Fruit fly (Drosophila melanogaster) whole organism, wandering third instar larva: ENCODE measurements around the gene CG10959.
A peak's percentile ranks its signal among the peaks of the same experiment; 100 is the strongest.

ENCODE experiments used
- HLH106 ChIP-seq: fragments of 200-800 bp; optimal IDR thresholded peaks from 3 replicates; lab custom pipeline; 2019; ENCODE audit warnings: missing biosample characterization, mild to moderate bottlenecking, missing genetic modification characterization, moderate library complexity
- Hr78 ChIP-seq: fragments of >200 bp; optimal IDR thresholded peaks from 2 replicates; lab custom pipeline; 2017; ENCODE audit warnings: missing biosample characterization, missing genetic modification characterization
- Hr83 ChIP-seq: fragments of 200-300 bp; sonication (Bioruptor generic); optimal IDR thresholded peaks from 2 replicates; lab custom pipeline; 2016; ENCODE audit warnings: missing biosample characterization, mild to moderate bottlenecking, missing genetic modification characterization, moderate library complexity; ENCODE audit not compliant: poor library complexity, severe bottlenecking
- Myc ChIP-seq: fragments of >200 bp; optimal IDR thresholded peaks from 2 replicates; lab custom pipeline; 2017
- OdsH ChIP-seq: fragments of 200-800 bp; sonication (Bioruptor generic); optimal IDR thresholded peaks from 2 replicates; lab custom pipeline; 2016; ENCODE audit warnings: missing biosample characterization, mild to moderate bottlenecking, missing genetic modification characterization
- br ChIP-seq: fragments of 200-800 bp; sonication (Bioruptor generic); optimal IDR thresholded peaks from 2 replicates; lab custom pipeline; 2016; ENCODE audit warnings: missing biosample characterization, missing genetic modification characterization
- h ChIP-seq: fragments of 200-800 bp; sonication (Bioruptor generic); optimal IDR thresholded peaks from 3 replicates; lab custom pipeline; 2016; ENCODE audit warnings: missing biosample characterization, mild to moderate bottlenecking, missing genetic modification characterization
- jim ChIP-seq: fragments of 175-275, 200-325 bp; sonication (Bioruptor generic); optimal IDR thresholded peaks from 2 replicates; lab custom pipeline; 2016; ENCODE audit warnings: missing biosample characterization, mild to moderate bottlenecking, missing genetic modification characterization
- usp ChIP-seq: fragments of >200 bp; optimal IDR thresholded peaks from 2 replicates; lab custom pipeline; 2017; ENCODE audit warnings: missing biosample characterization, missing genetic modification characterization
- woc ChIP-seq: sonication (Bioruptor generic); optimal IDR thresholded peaks from 2 replicates; lab custom pipeline; 2016; ENCODE audit warnings: missing biosample characterization, mild to moderate bottlenecking, missing genetic modification characterization

DNA sequence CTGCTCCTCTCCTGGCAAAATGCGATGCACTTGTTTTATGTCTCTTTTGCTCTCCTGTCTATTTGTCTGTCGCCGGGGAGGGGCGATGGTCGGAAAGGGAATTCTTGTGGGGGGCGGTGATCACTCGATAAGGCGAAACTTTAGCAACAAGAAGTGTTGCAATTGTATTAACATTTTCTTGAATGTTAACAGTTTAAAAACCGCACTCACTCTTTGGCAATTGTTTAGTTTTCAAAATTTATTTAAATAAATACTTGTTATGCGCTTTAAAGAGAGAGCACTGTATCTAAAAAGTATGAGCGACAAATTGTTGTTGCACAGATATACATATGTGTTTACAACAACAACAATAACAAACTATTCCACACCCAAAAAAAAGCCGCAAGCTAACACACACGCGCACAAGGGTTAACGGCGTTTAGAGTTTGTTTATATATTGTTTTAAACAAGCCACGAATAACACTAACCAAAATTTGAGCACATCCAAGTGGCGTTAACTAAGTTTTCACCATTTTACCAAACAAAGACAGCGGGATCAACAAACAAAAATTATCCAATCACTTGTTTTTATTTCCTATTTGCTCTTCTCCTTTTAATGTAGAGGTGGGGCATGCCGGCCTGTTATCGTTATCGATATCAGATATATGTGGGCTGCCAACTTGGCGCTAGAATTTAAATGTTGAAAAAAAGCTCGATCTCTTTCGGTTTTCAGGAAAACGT is 46.9 kb upstream of the CG10959 start, which contains the start of gene CG2258:
- TF ChIP-seq HLH106 (tag; lab: Kevin White, UChicago) = peak; percentile 73
- TF ChIP-seq woc (GFP tag; lab: Kevin White, UChicago) = peak; percentile 69
- TF ChIP-seq Myc (lab: Kevin White, UChicago) = no peak
- peak; percentile 74 for TF ChIP-seq OdsH (GFP tag; lab: Kevin White, UChicago)
- TF ChIP-seq jim = no peak
- TF ChIP-seq Hr83 (GFP tag; lab: Kevin White, UChicago) = no peak
- TF ChIP-seq br = peak; percentile 71
- TF ChIP-seq h (GFP tag; lab: Kevin White, UChicago) = peak; percentile 83
- no peak for TF ChIP-seq Hr78 (GFP tag; lab: Kevin White, UChicago)
- no peak for TF ChIP-seq usp (GFP tag; lab: Kevin White, UChicago)
